Fruit fly (Drosophila melanogaster): ENCODE results near the gene CheB93a.

CheB93a gene

DNA sequence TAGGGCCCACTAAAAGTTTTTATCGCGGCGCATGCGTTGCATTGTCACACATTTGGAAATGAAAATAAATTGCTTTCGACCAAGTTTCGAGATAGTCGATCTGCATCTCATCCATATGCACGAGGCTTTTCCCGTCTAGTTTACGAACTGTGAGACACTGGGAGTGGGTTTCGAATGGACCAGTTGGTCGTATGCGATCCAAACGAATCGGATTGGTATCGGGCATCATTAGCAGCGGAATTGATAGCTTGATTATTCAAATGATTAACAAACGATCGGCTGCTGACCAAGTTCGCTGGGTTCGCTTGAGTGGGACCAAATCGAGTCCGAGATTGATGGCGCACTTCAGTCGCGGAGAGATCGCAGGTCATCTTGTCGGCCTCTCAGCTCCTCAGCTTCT is 32.9 kb downstream of the CheB93a start:
- no peak for TF ChIP-seq CG18619 (GFP tag; optimal IDR thresholded peaks at IDR 0.05)
- TF ChIP-seq CG13894 (tag; optimal IDR thresholded peaks at IDR 0.05): no peak
- peak; percentile 50 for TF ChIP-seq Nf-YB (GFP tag; optimal IDR thresholded peaks at IDR 0.05)
- TF ChIP-seq ATbp (GFP tag; optimal IDR thresholded peaks at IDR 0.05): no peak
- peak; percentile 7 for TF ChIP-seq gsb-n (tag; optimal IDR thresholded peaks at IDR 0.05)
- peak; percentile 56 for TF ChIP-seq CG12769 (tag; optimal IDR thresholded peaks at IDR 0.05)
- no peak for TF ChIP-seq Sox100B (GFP tag; optimal IDR thresholded peaks at IDR 0.05)
- TF ChIP-seq CG10565 (GFP tag; optimal IDR thresholded peaks at IDR 0.05): no peak
- no peak for TF ChIP-seq eve (GFP tag; optimal IDR thresholded peaks at IDR 0.05)
- no peak for TF ChIP-seq NfI (GFP tag; optimal IDR thresholded peaks at IDR 0.05)
- TF ChIP-seq grn (GFP tag; optimal IDR thresholded peaks at IDR 0.05): peak; percentile 76
- TF ChIP-seq Hr78 (GFP tag; optimal IDR thresholded peaks at IDR 0.05): peak in 1 of 2 experiments; percentile 64
- TF ChIP-seq ac (GFP tag; optimal IDR thresholded peaks at IDR 0.05): no peak
- TF ChIP-seq CG2678 (tag; optimal IDR thresholded peaks at IDR 0.05): no peak
- TF ChIP-seq vvl (GFP tag; IDR thresholded peaks at IDR 0.05): peak; percentile 96
- TF ChIP-seq Sin3A (optimal IDR thresholded peaks at IDR 0.05): no peak
- peak; percentile 50 for TF ChIP-seq kni (GFP tag; optimal IDR thresholded peaks at IDR 0.05)
- peak; percentile 97 for TF ChIP-seq Awh (GFP tag; IDR thresholded peaks at IDR 0.05)
- no peak for TF ChIP-seq hkb (optimal IDR thresholded peaks at IDR 0.05)
- no peak for TF ChIP-seq hkb (GFP tag; IDR thresholded peaks at IDR 0.05)
- no peak for TF ChIP-seq pan (optimal IDR thresholded peaks at IDR 0.05)
- TF ChIP-seq pan (GFP tag; optimal IDR thresholded peaks at IDR 0.05 in 1 of 2, IDR thresholded peaks at IDR 0.05 in 1 of 2): no peak
- no peak for TF ChIP-seq tll (GFP tag; optimal IDR thresholded peaks at IDR 0.05)
- TF ChIP-seq unc-4 (GFP tag; IDR thresholded peaks at IDR 0.05; ENCODE audit: partially characterized antibody): no peak
- peak; percentile 97 for TF ChIP-seq abd-A (tag; optimal IDR thresholded peaks at IDR 0.05)
- TF ChIP-seq oc (tag; optimal IDR thresholded peaks at IDR 0.05): peak; percentile 77
- TF ChIP-seq CG10543 (GFP tag; optimal IDR thresholded peaks at IDR 0.05): peak; percentile 15
- TF ChIP-seq Hmr (GFP tag; optimal IDR thresholded peaks at IDR 0.05): no peak

- TF ChIP-seq CG10565 (GFP tag; optimal IDR thresholded peaks at IDR 0.05) (no peak), CG5245 (GFP tag; optimal IDR thresholded peaks at IDR 0.05) (no peak), scrt (GFP tag; optimal IDR thresholded peaks at IDR 0.05) (no peak), lbe (GFP tag; optimal IDR thresholded peaks at IDR 0.05) (no peak), CG13296 (GFP tag; optimal IDR thresholded peaks at IDR 0.05) (no peak), CG6654 (GFP tag; optimal IDR thresholded peaks at IDR 0.05) (no peak), CG42726 (GFP tag; IDR thresholded peaks at IDR 0.05; ENCODE audit: partially characterized antibody) (no peak), chinmo (GFP tag; IDR thresholded peaks at IDR 0.05; ENCODE audit: partially characterized antibody) (0 out of 4 replicates have a peak, but pooled peaks have one; percentile 67), Awh (GFP tag; IDR thresholded peaks at IDR 0.05) (peak; percentile 68)
Measured at dm6 chr3R:21440760-21441159, 33.5 kb downstream of the CheB93a start.

- TF ChIP-seq Gsc (GFP tag; IDR thresholded peaks at IDR 0.05) (0 out of 2 replicates have a peak, but pooled peaks have one; percentile 18), ftz-f1 (GFP tag; optimal IDR thresholded peaks at IDR 0.05) (no peak), Pdp1 (GFP tag; optimal IDR thresholded peaks at IDR 0.05) (no peak), hb (GFP tag; IDR thresholded peaks at IDR 0.05; ENCODE audit: partially characterized antibody) (peak; percentile 37; the same call in 1 of the 3 replicates), ac (GFP tag; optimal IDR thresholded peaks at IDR 0.05) (no peak)
Measured at dm6 chr3R:21445327-21445726, 38.1 kb downstream of the CheB93a start.
